Worm (Caenorhabditis elegans) whole organism, early embryonic: ENCODE data around the gene nspa-8.

Source experiments
- B0310.2 ChIP-seq: sonication (generic microtip); optimal IDR thresholded peaks from 2 replicates; lab custom pipeline; 2016; ENCODE audit warnings: mild to moderate bottlenecking, missing genetic modification characterization, missing compliant biosample characterization
- ama-1 ChIP-seq: fragments of 150-350 bp; optimal IDR thresholded peaks from 2 replicates; lab custom pipeline; 2014
- flt-1 ChIP-seq: fragments of 200-800 bp; sonication (Bioruptor generic); IDR thresholded peaks from 2 replicates; pipeline ENCODE4 v1.3.6; 2022; ENCODE audit warnings: missing genetic modification characterization, missing compliant biosample characterization
- hmg-4 ChIP-seq: fragments of 200-800 bp; sonication (Bioruptor generic); optimal IDR thresholded peaks from 2 replicates; lab custom pipeline; 2018; ENCODE audit warnings: mild to moderate bottlenecking, missing genetic modification characterization, missing compliant biosample characterization
- scrt-1 ChIP-seq: fragments of 200-800 bp; sonication (Bioruptor generic); IDR thresholded peaks from 2 replicates; pipeline ENCODE4 v1.3.6; 2022; ENCODE audit warnings: missing genetic modification characterization, missing compliant biosample characterization
- sea-1 ChIP-seq: fragments of 200-800 bp; sonication (Bioruptor generic); conservative IDR thresholded peaks from 2 replicates; pipeline ENCODE4 v1.3.6; 2022; ENCODE audit warnings: missing genetic modification characterization, missing compliant biosample characterization
- tbx-11 ChIP-seq: fragments of 200-800 bp; sonication (Bioruptor generic); IDR thresholded peaks from 2 replicates; pipeline ENCODE4 v1.3.6; 2022; ENCODE audit warnings: missing genetic modification characterization, missing compliant biosample characterization
- tbx-37 ChIP-seq: fragments of 200-800 bp; sonication (Bioruptor generic); conservative IDR thresholded peaks from 2 replicates; pipeline ENCODE4 v1.3.6; 2022; ENCODE audit warnings: missing genetic modification reagents, missing genetic modification characterization, missing compliant biosample characterization
- tra-4 ChIP-seq: sonication (generic microtip); optimal IDR thresholded peaks from 2 replicates; lab custom pipeline; 2017; ENCODE audit warnings: missing genetic modification characterization, missing compliant biosample characterization

DNA sequence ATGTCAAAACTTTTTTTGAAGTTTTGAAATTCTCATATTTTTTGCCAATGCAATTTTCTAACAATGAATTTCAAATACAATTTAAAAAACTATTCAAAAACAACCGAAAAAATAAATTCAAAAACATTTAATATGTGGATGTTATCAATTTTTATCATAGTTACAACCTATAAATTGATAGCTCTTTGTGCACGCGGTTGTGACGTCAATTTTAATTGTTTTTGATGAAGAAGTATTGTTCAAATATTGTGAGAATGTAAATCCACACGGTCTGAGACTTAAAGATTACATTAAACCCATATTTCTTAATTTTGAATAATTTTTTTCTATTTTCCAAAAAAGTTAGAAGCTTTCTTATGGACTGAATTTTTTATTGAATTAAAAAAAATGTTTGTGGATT lies 25.1 kb upstream of the nspa-8 start:
- TF ChIP-seq scrt-1 (GFP tag; lab: Robert Waterston, UW) (no peak), sea-1 (no peak), hmg-4 (no peak), flt-1 (GFP tag; lab: Robert Waterston, UW) (no peak), B0310.2 (tag; lab: Kevin White, UChicago) (no peak), ama-1 (lab: Kevin White, UChicago) (no peak), tbx-11 (GFP tag; lab: Robert Waterston, UW) (no peak), tbx-37 (GFP tag; lab: Robert Waterston, UW) (no peak), tra-4 (tag; lab: Kevin White, UChicago) (no peak)
